Worm (Caenorhabditis elegans): ENCODE results near the gene C23H4.8.
A peak's percentile ranks its signal among the peaks of the same experiment; 100 is the strongest.

The C23H4.8 gene

DNA sequence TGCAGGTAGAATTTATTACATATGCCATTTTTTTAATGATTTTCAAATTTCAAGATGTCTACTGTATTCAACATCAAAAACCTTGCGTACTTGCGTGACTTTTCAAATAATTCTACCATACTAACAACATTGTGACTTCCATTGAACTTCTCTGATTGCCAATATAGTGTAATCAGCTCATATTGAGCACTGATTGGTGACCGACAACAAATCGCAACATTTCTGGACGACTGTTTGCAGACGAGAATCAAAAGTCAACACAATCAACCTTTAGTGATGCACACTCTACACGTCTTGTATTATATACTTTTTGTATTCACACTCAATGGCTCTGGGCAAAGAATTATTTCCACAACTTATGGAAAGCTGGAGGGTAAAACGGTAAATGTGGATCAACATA is 24.4 kb downstream of the C23H4.8 start, which contains the start of gene cest-3 (continued):
- TF ChIP-seq pqm-1 (tag; optimal IDR thresholded peaks at IDR 0.05) (peak; percentile 63), dmd-6 (GFP tag; IDR thresholded peaks at IDR 0.05) (peak; percentile 51; the same call in 1 of the 2 replicates), F37D6.2 (tag; optimal IDR thresholded peaks at IDR 0.05) (no peak)

- no peak for TF ChIP-seq pha-4 (GFP tag; IDR thresholded peaks at IDR 0.05)
- no peak for TF ChIP-seq pha-4 (tag; optimal IDR thresholded peaks at IDR 0.05)
- TF ChIP-seq F10B5.3 (tag; optimal IDR thresholded peaks at IDR 0.05) = no peak
- no peak for TF ChIP-seq nhr-102 (tag; optimal IDR thresholded peaks at IDR 0.05)
- TF ChIP-seq daf-16 (GFP tag; optimal IDR thresholded peaks at IDR 0.05) = no peak
- peak; percentile 57 for TF ChIP-seq daf-16 (tag; optimal IDR thresholded peaks at IDR 0.05)
- peak; percentile 49 for TF ChIP-seq nhr-77 (tag; optimal IDR thresholded peaks at IDR 0.05)
- no peak for TF ChIP-seq fos-1 (tag; optimal IDR thresholded peaks at IDR 0.05)
- peak; percentile 67 for TF ChIP-seq nhr-28 (tag; optimal IDR thresholded peaks at IDR 0.05)
- peak; percentile 54 for TF ChIP-seq dve-1 (tag; optimal IDR thresholded peaks at IDR 0.05; ENCODE audit: insufficient read depth)
- no peak for TF ChIP-seq ama-1 (optimal IDR thresholded peaks at IDR 0.05)
- no peak for TF ChIP-seq ceh-82 (tag; optimal IDR thresholded peaks at IDR 0.05)
- TF ChIP-seq lsy-2 (tag; optimal IDR thresholded peaks at IDR 0.05) = no peak
- TF ChIP-seq mes-2 (tag; optimal IDR thresholded peaks at IDR 0.05; ENCODE audit: poor library complexity, severe bottlenecking) = no peak
- no peak for TF ChIP-seq lin-39 (tag; optimal IDR thresholded peaks at IDR 0.05)
- peak; percentile 42 for TF ChIP-seq hlh-11 (tag; optimal IDR thresholded peaks at IDR 0.05)
- TF ChIP-seq hlh-30 (tag; optimal IDR thresholded peaks at IDR 0.05; ENCODE audit: insufficient read depth) = peak; percentile 47
- TF ChIP-seq dmd-6 (GFP tag; IDR thresholded peaks at IDR 0.05) = peak; percentile 69
These were observed 25.9 kb downstream of the C23H4.8 start for ce11 chrX:12242902-12243301.

- TF ChIP-seq rbr-2 (tag; optimal IDR thresholded peaks at IDR 0.05) = no peak
- TF ChIP-seq daf-12 (tag; optimal IDR thresholded peaks at IDR 0.05) = no peak
- TF ChIP-seq daf-16 (GFP tag; optimal IDR thresholded peaks at IDR 0.05) = peak in 1 of 2 experiments; percentile 53
- no peak for TF ChIP-seq daf-16 (tag; optimal IDR thresholded peaks at IDR 0.05)
- peak in 1 of 2 experiments; percentile 49 for TF ChIP-seq unc-62 (GFP tag; optimal IDR thresholded peaks at IDR 0.05 in 1 of 2)
- no peak for TF ChIP-seq unc-62 (tag; optimal IDR thresholded peaks at IDR 0.05)
- TF ChIP-seq lin-38 (GFP tag; IDR thresholded peaks at IDR 0.05) = no peak
- no peak for TF ChIP-seq sdz-12 (GFP tag; optimal IDR thresholded peaks at IDR 0.05)
- no peak for TF ChIP-seq zip-2 (tag; optimal IDR thresholded peaks at IDR 0.05)
These were observed 31.1 kb downstream of the C23H4.8 start for ce11 chrX:12248140-12248539.

- TF ChIP-seq snpc-1.2 (GFP tag; IDR thresholded peaks at IDR 0.05) (no peak), dpl-1 (GFP tag; optimal IDR thresholded peaks at IDR 0.05) (no peak), arid-1 (GFP tag; conservative IDR thresholded peaks at IDR 0.05) (no peak), pqm-1 (tag; optimal IDR thresholded peaks at IDR 0.05) (no peak), ceh-32 (tag; optimal IDR thresholded peaks at IDR 0.05; ENCODE audit: poor library complexity) (no peak), zfp-2 (tag; optimal IDR thresholded peaks at IDR 0.05) (no peak), F44E2.7 (GFP tag; IDR thresholded peaks at IDR 0.05) (no peak), set-16 (GFP tag; IDR thresholded peaks at IDR 0.05) (no peak), vab-7 (GFP tag; IDR thresholded peaks at IDR 0.05) (no peak), mxl-2 (GFP tag; conservative IDR thresholded peaks at IDR 0.05) (no peak), F37D6.2 (tag; optimal IDR thresholded peaks at IDR 0.05) (no peak), dmd-6 (GFP tag; IDR thresholded peaks at IDR 0.05) (no peak), pha-4 (GFP tag; IDR thresholded peaks at IDR 0.05) (no peak), pha-4 (tag; optimal IDR thresholded peaks at IDR 0.05) (no peak), daf-8 (GFP tag; IDR thresholded peaks at IDR 0.05) (no peak), nhr-11 (tag; optimal IDR thresholded peaks at IDR 0.05) (no peak), hlh-11 (tag; optimal IDR thresholded peaks at IDR 0.05) (no peak), daf-16 (GFP tag; optimal IDR thresholded peaks at IDR 0.05) (no peak), daf-16 (tag; optimal IDR thresholded peaks at IDR 0.05) (no peak), fkh-10 (GFP tag; optimal IDR thresholded peaks at IDR 0.05) (no peak), ceh-62 (tag; optimal IDR thresholded peaks at IDR 0.05) (no peak)
These were observed 35.1 kb downstream of the C23H4.8 start for ce11 chrX:12252189-12252588.
